ENCODE assay signal across 3 worm cellular contexts in the genomic region with DNA sequence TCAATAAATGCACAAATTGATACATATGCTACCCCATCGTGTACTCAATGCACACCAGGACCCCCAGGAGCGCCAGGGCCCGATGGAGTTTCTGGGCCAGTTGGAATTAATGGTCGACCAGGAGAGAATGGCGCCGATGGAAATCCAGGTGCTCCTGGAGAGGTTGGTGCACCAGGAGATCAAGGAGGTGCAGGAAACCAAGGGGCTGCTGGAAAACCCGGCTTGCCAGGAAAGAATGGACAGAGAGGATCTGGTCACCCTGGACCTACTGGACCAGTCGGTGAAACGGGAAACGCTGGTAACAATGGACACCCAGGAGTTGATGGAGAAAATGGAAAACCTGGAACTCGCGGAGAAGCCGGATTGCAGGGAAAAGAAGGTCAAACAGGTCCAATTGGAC.
TF ChIP-seq lines count a peak whose summit lies in the region.

No protein-coding gene starts in this region.

TF ChIP-seq in whole organism, L4 larva, 104 proteins besides CTCF, POLR2A, EP300 and RAD21:
- peak in 1 of 2 experiments; percentile 73 for TF ChIP-seq unc-62 (GFP tag; optimal IDR thresholded peaks at IDR 0.05 in 1 of 2; lab: Kevin White, UChicago)
- TF ChIP-seq unc-62 (tag; optimal IDR thresholded peaks at IDR 0.05; lab: Kevin White, UChicago) = no peak
- peak; percentile 84; the same call in 1 of the 2 replicates for TF ChIP-seq set-16 (GFP tag; IDR thresholded peaks at IDR 0.05; lab: Robert Waterston, UW)
- no peak for TF ChIP-seq ceh-82 (tag; optimal IDR thresholded peaks at IDR 0.05; lab: Kevin White, UChicago)
TF ChIP-seq in whole organism, L4 larva: peak in this region for 2.

TF ChIP-seq in whole organism, late embryonic, 69 proteins besides CTCF, POLR2A, EP300 and RAD21:
- TF ChIP-seq lim-6 (tag; optimal IDR thresholded peaks at IDR 0.05; lab: Kevin White, UChicago) (no peak), ceh-34 (tag; optimal IDR thresholded peaks at IDR 0.05; lab: Kevin White, UChicago) (no peak), elt-4 (tag; optimal IDR thresholded peaks at IDR 0.05; lab: Kevin White, UChicago) (peak; percentile 50), rnt-1 (tag; optimal IDR thresholded peaks at IDR 0.05; lab: Kevin White, UChicago) (no peak)

TF ChIP-seq in whole organism, young adult, 124 proteins besides CTCF, POLR2A, EP300 and RAD21:
- no peak for TF ChIP-seq aptf-2 (GFP tag; conservative IDR thresholded peaks at IDR 0.05; lab: Robert Waterston, UW)
- TF ChIP-seq attf-3 (GFP tag; conservative IDR thresholded peaks at IDR 0.05; lab: Robert Waterston, UW) = no peak
- TF ChIP-seq him-1 (tag; optimal IDR thresholded peaks at IDR 0.05; lab: Kevin White, UChicago) = no peak
- no peak for TF ChIP-seq dpff-1 (tag; optimal IDR thresholded peaks at IDR 0.05; lab: Kevin White, UChicago)
- TF ChIP-seq ztf-22 (GFP tag; optimal IDR thresholded peaks at IDR 0.05; lab: Kevin White, UChicago) = peak; percentile 30
- TF ChIP-seq Y79H2A.3 (GFP tag; conservative IDR thresholded peaks at IDR 0.05; lab: Robert Waterston, UW) = no peak
- peak; percentile 52; the same call in 1 of the 2 replicates for TF ChIP-seq egrh-3 (GFP tag; IDR thresholded peaks at IDR 0.05; lab: Robert Waterston, UW)
- no peak for TF ChIP-seq snpc-3.4 (tag; optimal IDR thresholded peaks at IDR 0.05; lab: Kevin White, UChicago)
- no peak for TF ChIP-seq sptf-2 (GFP tag; optimal IDR thresholded peaks at IDR 0.05; lab: Kevin White, UChicago)
